Worm (Caenorhabditis elegans): Measurements from ENCODE around the gene C47E12.11.
A peak's percentile ranks its signal among the peaks of the same experiment; 100 is the strongest.

The C47E12.11 gene

DNA sequence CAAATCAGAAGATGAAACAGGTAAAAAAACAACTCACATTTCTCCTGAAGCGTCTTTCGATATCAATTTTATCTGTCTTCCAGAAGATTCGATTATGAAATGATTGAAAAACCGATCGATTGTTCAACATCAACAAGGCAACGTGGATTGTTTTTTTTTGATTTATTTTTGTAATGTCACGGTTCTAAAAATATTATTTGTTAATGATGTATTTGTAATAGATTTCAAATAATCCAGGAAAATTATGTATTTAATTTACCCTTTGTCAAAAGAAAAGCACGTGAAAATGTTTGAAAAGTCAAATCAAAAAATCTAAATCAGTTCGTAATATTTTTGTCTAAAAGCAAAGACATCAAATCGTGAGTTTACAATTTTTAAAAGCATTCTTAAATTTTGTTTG is at the start of gene C47E12.11, which contains the start of gene kin-5:
C47E12.11 (plus strand) TSS at position 320 of the 400 bp plus-strand sequence.
kin-5 (minus strand) TSS at position 101 of the 400 bp plus-strand sequence.
- no peak for TF ChIP-seq lin-13 (GFP tag; optimal IDR thresholded peaks at IDR 0.05)
- no peak for TF ChIP-seq mxl-2 (GFP tag; conservative IDR thresholded peaks at IDR 0.05)
- no peak for TF ChIP-seq dve-1 (tag; optimal IDR thresholded peaks at IDR 0.05; ENCODE audit: insufficient read depth)
- no peak for TF ChIP-seq unc-39 (tag; optimal IDR thresholded peaks at IDR 0.05)
- no peak for TF ChIP-seq mep-1 (tag; optimal IDR thresholded peaks at IDR 0.05)
- no peak for TF ChIP-seq pha-4 (GFP tag; IDR thresholded peaks at IDR 0.05)
- TF ChIP-seq pha-4 (tag; optimal IDR thresholded peaks at IDR 0.05), result no peak
- no peak for TF ChIP-seq skn-1 (tag; optimal IDR thresholded peaks at IDR 0.05)
- TF ChIP-seq nhr-76 (tag; optimal IDR thresholded peaks at IDR 0.05), result no peak
- TF ChIP-seq nhr-237 (tag; optimal IDR thresholded peaks at IDR 0.05), result no peak
- TF ChIP-seq daf-19 (GFP tag; conservative IDR thresholded peaks at IDR 0.05), result no peak
- TF ChIP-seq dmd-9 (GFP tag; IDR thresholded peaks at IDR 0.05), result no peak
- no peak for TF ChIP-seq lsy-2 (tag; optimal IDR thresholded peaks at IDR 0.05)
- TF ChIP-seq mdt-29 (GFP tag; IDR thresholded peaks at IDR 0.05), result no peak
- TF ChIP-seq ZK337.2 (GFP tag; IDR thresholded peaks at IDR 0.05), result no peak
- no peak for TF ChIP-seq duxl-1 (tag; optimal IDR thresholded peaks at IDR 0.05; ENCODE audit: poor library complexity)
- TF ChIP-seq tag-97 (GFP tag; IDR thresholded peaks at IDR 0.05), result no peak

DNA sequence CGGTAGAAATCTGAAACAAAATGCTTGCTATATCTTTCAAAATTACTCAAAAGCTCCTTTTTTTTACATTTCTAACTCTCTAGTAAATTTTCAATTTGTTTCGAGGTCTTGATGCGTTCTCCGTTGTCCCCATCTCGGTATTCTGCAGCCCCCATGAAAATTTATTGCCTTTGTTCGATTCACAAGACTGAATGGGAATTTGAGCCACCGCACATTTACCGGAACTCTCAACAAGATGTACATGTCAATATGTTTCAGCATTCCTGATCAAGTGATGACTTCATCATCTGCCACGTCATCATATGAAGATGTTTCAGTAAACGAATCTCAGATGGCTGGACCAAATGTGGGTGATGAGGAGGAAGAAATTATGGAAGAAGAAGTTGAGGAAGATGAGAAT is 48.8 kb upstream of the C47E12.11 start:
- TF ChIP-seq aha-1 (tag) (peak; percentile 94), zip-2 (tag; optimal IDR thresholded peaks at IDR 0.05) (no peak), unc-62 (GFP tag; optimal IDR thresholded peaks at IDR 0.05 in 1 of 2) (peak in 1 of 2 experiments; percentile 82), unc-62 (tag; optimal IDR thresholded peaks at IDR 0.05) (no peak)

DNA sequence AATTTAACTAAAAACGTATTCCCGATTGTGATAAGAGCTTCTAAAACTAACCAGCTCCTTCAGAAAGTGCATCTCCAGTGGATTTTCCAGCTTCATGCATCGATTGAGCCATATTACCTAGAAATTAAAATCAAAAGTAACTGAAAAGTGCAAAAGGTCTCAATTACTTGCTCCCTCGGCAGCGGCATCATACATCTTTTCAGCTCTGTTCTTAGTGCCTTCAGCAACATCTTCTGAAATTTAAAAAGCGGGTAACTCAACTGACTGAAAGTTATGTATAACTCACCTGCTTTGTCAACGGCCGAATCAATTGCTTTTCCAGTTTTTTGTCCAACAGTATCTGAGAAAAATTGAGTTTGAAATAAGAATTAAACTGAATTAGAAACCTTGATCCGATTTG is 44.8 kb upstream of the C47E12.11 start:
- TF ChIP-seq T20F7.1 (GFP tag; optimal IDR thresholded peaks at IDR 0.05) (no peak), unc-62 (GFP tag; optimal IDR thresholded peaks at IDR 0.05 in 1 of 2) (peak in 1 of 2 experiments; percentile 96), unc-62 (tag; optimal IDR thresholded peaks at IDR 0.05) (no peak), dve-1 (tag; optimal IDR thresholded peaks at IDR 0.05; ENCODE audit: insufficient read depth) (no peak), skn-1 (tag; optimal IDR thresholded peaks at IDR 0.05) (no peak)

DNA sequence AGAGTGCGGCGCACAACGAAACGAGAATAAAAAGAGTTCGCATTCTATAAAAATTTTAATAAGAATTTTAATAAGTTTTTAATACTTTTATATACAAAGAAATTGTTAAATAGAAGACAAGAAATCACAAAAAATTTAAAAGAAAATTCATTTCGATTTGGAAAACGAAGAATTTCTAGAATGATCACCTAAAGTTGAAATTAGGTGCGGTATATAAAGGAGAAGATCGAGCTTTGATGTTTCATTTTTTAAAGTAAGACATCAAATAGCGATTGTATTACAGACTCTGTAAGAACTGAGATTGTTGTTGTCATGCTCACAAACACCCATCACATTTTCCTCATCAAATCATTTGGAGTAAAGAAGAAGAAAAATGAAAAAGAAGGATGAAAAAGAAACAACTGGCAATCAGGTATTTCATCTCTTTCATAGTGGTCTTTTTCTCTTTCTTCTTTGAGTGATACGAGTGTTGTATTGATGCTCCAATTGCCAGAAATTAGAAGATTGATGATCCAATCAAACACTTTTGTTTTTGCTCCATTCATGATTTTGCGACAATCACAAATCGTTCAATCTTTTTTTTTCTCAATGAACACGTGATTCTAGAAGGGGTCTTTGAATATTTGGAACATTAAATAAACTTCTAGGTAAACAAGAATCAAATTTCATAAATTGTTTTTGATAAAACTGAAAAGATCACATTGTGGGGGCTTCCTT is 40.9 kb upstream of the C47E12.11 start, which contains the start of gene dur-1:
dur-1 (minus strand) TSS at position 51 of the 717 bp plus-strand sequence.
- peak in 1 of 2 experiments; percentile 91 for TF ChIP-seq unc-62 (GFP tag; optimal IDR thresholded peaks at IDR 0.05 in 1 of 2)
- no peak for TF ChIP-seq unc-62 (tag; optimal IDR thresholded peaks at IDR 0.05)
- TF ChIP-seq nhr-42 (GFP tag; IDR thresholded peaks at IDR 0.05), result no peak
- TF ChIP-seq mdl-1 (tag; optimal IDR thresholded peaks at IDR 0.05), result no peak
- TF ChIP-seq spr-3 (GFP tag; optimal IDR thresholded peaks at IDR 0.05), result no peak
- TF ChIP-seq snpc-1.2 (GFP tag; IDR thresholded peaks at IDR 0.05), result no peak
- no peak for TF ChIP-seq spr-1 (tag; optimal IDR thresholded peaks at IDR 0.05)
- TF ChIP-seq nhr-11 (tag; optimal IDR thresholded peaks at IDR 0.05), result peak; percentile 67
- peak in 1 of 2 experiments; percentile 90 for TF ChIP-seq daf-16 (GFP tag; optimal IDR thresholded peaks at IDR 0.05)
- no peak for TF ChIP-seq daf-16 (tag; optimal IDR thresholded peaks at IDR 0.05)
- no peak for TF ChIP-seq egl-43 (GFP tag; IDR thresholded peaks at IDR 0.05)
- TF ChIP-seq Y105C5A.15 (GFP tag; IDR thresholded peaks at IDR 0.05), result no peak
- TF ChIP-seq hlh-11 (tag; optimal IDR thresholded peaks at IDR 0.05), result peak; percentile 10
- TF ChIP-seq ceh-20 (GFP tag; IDR thresholded peaks at IDR 0.05), result no peak
- no peak for TF ChIP-seq F44E2.7 (GFP tag; IDR thresholded peaks at IDR 0.05)
- no peak for TF ChIP-seq dve-1 (tag; optimal IDR thresholded peaks at IDR 0.05; ENCODE audit: insufficient read depth)
- no peak for TF ChIP-seq php-3 (GFP tag; IDR thresholded peaks at IDR 0.05)

All from whole organism, L4 larva.